Fruit fly (Drosophila melanogaster) whole organism, pupa: Measurements from ENCODE around the gene Amacr.

Source experiments
- CG10348 ChIP-seq: fragments of 200-800 bp; sonication (Bioruptor generic); IDR thresholded peaks from 2 replicates; pipeline ENCODE4 v1.3.6; 2022; ENCODE audit warnings: missing biosample characterization, missing genetic modification characterization
- CG12605 ChIP-seq: fragments of 200-800 bp; sonication (Bioruptor generic); IDR thresholded peaks from 2 replicates; pipeline ENCODE4 v1.3.6; 2022; ENCODE audit warnings: missing biosample characterization, missing genetic modification characterization
- CG13204 ChIP-seq: fragments of 200-800 bp; sonication (Bioruptor generic); optimal IDR thresholded peaks from 2 replicates; lab custom pipeline; 2018; ENCODE audit warnings: missing biosample characterization, mild to moderate bottlenecking, missing genetic modification characterization, moderate library complexity
- CG14655 ChIP-seq: fragments of 200-800 bp; sonication (Bioruptor generic); optimal IDR thresholded peaks from 3 replicates; lab custom pipeline; 2017; ENCODE audit warnings: mild to moderate bottlenecking, missing biosample characterization, missing genetic modification reagents, missing genetic modification characterization
- CG15710 ChIP-seq: fragments of 200-800 bp; sonication (Bioruptor generic); optimal IDR thresholded peaks from 2 replicates; lab custom pipeline; 2018; ENCODE audit warnings: missing biosample characterization, mild to moderate bottlenecking, missing genetic modification characterization, moderate library complexity
- CG17806 ChIP-seq: fragments of 200-800 bp; sonication (Bioruptor generic); optimal IDR thresholded peaks from 2 replicates; lab custom pipeline; 2018; ENCODE audit warnings: missing biosample characterization, mild to moderate bottlenecking, missing genetic modification characterization, moderate library complexity
- CG32121 ChIP-seq: fragments of 200-800 bp; sonication (Bioruptor generic); IDR thresholded peaks from 2 replicates; pipeline ENCODE4 v1.3.6; 2022; ENCODE audit warnings: missing biosample characterization, missing genetic modification characterization
- CG34367 ChIP-seq: fragments of 200-800 bp; sonication (Bioruptor generic); optimal IDR thresholded peaks from 2 replicates; lab custom pipeline; 2018; ENCODE audit warnings: missing biosample characterization, mild to moderate bottlenecking, missing genetic modification characterization
- CG4496 ChIP-seq: fragments of 200-800 bp; sonication (Bioruptor generic); IDR thresholded peaks from 3 replicates; pipeline ENCODE4 v1.3.6; 2022; ENCODE audit warnings: missing biosample characterization, missing genetic modification characterization
- CG8159 ChIP-seq: fragments of 200-800 bp; sonication (Bioruptor generic); optimal IDR thresholded peaks from 3 replicates; lab custom pipeline; 2018; ENCODE audit warnings: missing biosample characterization, mild to moderate bottlenecking, missing genetic modification characterization, moderate library complexity
- CG8301 ChIP-seq: fragments of 200-800 bp; sonication (Bioruptor generic); optimal IDR thresholded peaks from 2 replicates; lab custom pipeline; 2018; ENCODE audit warnings: missing biosample characterization, mild to moderate bottlenecking, missing genetic modification characterization
- CG9948 ChIP-seq: fragments of 200-800 bp; sonication (Bioruptor generic); optimal IDR thresholded peaks from 2 replicates; lab custom pipeline; 2018; ENCODE audit warnings: missing biosample characterization, mild to moderate bottlenecking, missing genetic modification characterization, moderate library complexity
- D1 ChIP-seq: fragments of 200-800 bp; sonication (Bioruptor generic); optimal IDR thresholded peaks from 2 replicates; lab custom pipeline; 2018; ENCODE audit warnings: missing biosample characterization, mild to moderate bottlenecking, missing genetic modification characterization, moderate library complexity
- EcR ChIP-seq: fragments of 200-800 bp; sonication (Bioruptor generic); optimal IDR thresholded peaks from 3 replicates; lab custom pipeline; 2019; ENCODE audit warnings: missing biosample characterization, missing genetic modification characterization, mild to moderate bottlenecking, moderate library complexity, missing genetic modification reagents
- Ets98B ChIP-seq: fragments of 200-800 bp; sonication (Bioruptor generic); IDR thresholded peaks from 2 replicates; pipeline ENCODE4 v1.3.6; 2022; ENCODE audit warnings: missing biosample characterization, missing genetic modification characterization
- Pif1A ChIP-seq: fragments of 200-800 bp; sonication (Bioruptor generic); optimal IDR thresholded peaks from 3 replicates; lab custom pipeline; 2016; ENCODE audit warnings: missing biosample characterization, missing genetic modification characterization
- Pif1B ChIP-seq: fragments of 200-800 bp; sonication (Bioruptor generic); optimal IDR thresholded peaks from 3 replicates; lab custom pipeline; 2016; ENCODE audit warnings: missing biosample characterization, missing genetic modification characterization
- Snoo ChIP-seq: fragments of 200-800 bp; sonication (Bioruptor generic); optimal IDR thresholded peaks from 3 replicates; lab custom pipeline; 2017; ENCODE audit warnings: missing biosample characterization, mild to moderate bottlenecking, missing genetic modification characterization, inconsistent platforms
- fd96Ca ChIP-seq: fragments of 200-800 bp; sonication (Bioruptor generic); IDR thresholded peaks from 3 replicates; pipeline ENCODE4 v1.3.6; 2022; ENCODE audit warnings: missing biosample characterization, missing genetic modification characterization
- gl ChIP-seq: fragments of 200-800 bp; sonication (Bioruptor generic); optimal IDR thresholded peaks from 2 replicates; lab custom pipeline; 2018; ENCODE audit warnings: missing biosample characterization, mild to moderate bottlenecking, missing genetic modification characterization
- rn ChIP-seq: fragments of 200-800 bp; sonication (Bioruptor generic); IDR thresholded peaks from 2 replicates; pipeline ENCODE4 v1.3.6; 2022; ENCODE audit warnings: missing biosample characterization, missing genetic modification characterization

The Amacr gene

dm6 chr2L:20720011-20720410 is 32.1 kb downstream of the Amacr start:
- no peak for TF ChIP-seq fd96Ca (GFP tag; lab: Robert Waterston, UW)
- TF ChIP-seq CG8159 (tag; lab: Kevin White, UChicago) = no peak
- no peak for TF ChIP-seq CG32121 (GFP tag; lab: Robert Waterston, UW)
- no peak for TF ChIP-seq Ets98B
- TF ChIP-seq CG13204 (GFP tag; lab: Kevin White, UChicago) = no peak
- no peak for TF ChIP-seq rn (GFP tag; lab: Robert Waterston, UW)
- no peak for TF ChIP-seq Snoo (tag; lab: Kevin White, UChicago)

- TF ChIP-seq EcR (GFP tag; lab: Kevin White, UChicago) (no peak), Pif1A (GFP tag; lab: Kevin White, UChicago) (no peak), CG10348 (no peak), gl (tag; lab: Kevin White, UChicago) (no peak), CG15710 (no peak), rn (GFP tag; lab: Robert Waterston, UW) (no peak), CG4496 (no peak), D1 (no peak), CG12605 (no peak), CG14655 (GFP tag; lab: Kevin White, UChicago) (peak; percentile 33), CG34367 (tag; lab: Kevin White, UChicago) (no peak), fd96Ca (GFP tag; lab: Robert Waterston, UW) (no peak), CG13204 (GFP tag; lab: Kevin White, UChicago) (no peak), Ets98B (no peak), CG17806 (tag; lab: Kevin White, UChicago) (no peak), CG8159 (tag; lab: Kevin White, UChicago) (peak; percentile 26), Snoo (tag; lab: Kevin White, UChicago) (no peak), Pif1B (GFP tag; lab: Kevin White, UChicago) (no peak), CG9948 (tag; lab: Kevin White, UChicago) (no peak), CG32121 (GFP tag; lab: Robert Waterston, UW) (0 out of 2 replicates have a peak, but pooled peaks have one; percentile 24), CG8301 (tag; lab: Kevin White, UChicago) (peak; percentile 52)
Observed at dm6 chr2L:20716712-20717111, 35.4 kb downstream of the Amacr start.

DNA sequence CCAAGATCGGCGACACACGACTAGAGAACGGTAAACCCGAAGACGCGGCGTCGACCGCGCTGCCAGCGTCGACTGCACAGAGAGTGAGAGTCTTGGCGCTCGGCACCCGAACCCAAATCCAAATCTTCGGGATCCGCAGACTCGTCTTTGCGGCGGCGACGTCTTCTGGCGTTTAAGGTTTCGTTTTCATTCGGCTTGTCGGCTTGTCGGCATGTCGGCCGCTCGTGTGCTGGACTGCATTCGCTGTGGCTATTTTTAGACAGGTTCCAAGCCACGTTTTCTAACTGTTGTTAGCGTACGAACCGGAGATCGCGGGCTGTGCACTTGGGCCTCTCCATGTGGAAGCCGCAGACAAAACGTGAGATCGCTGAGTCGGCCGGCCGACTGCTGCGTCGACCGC is 36.1 kb downstream of the Amacr start:
- TF ChIP-seq CG14655 (GFP tag; lab: Kevin White, UChicago) (peak; percentile 75), CG13204 (GFP tag; lab: Kevin White, UChicago) (peak; percentile 79), CG8159 (tag; lab: Kevin White, UChicago) (peak; percentile 12), CG17806 (tag; lab: Kevin White, UChicago) (peak; percentile 26), Snoo (tag; lab: Kevin White, UChicago) (peak; percentile 86), Ets98B (peak; percentile 53; the same call in 1 of the 2 replicates), D1 (no peak), Pif1A (GFP tag; lab: Kevin White, UChicago) (peak; percentile 67), CG8301 (tag; lab: Kevin White, UChicago) (peak; percentile 63), CG4496 (peak; percentile 83), EcR (GFP tag; lab: Kevin White, UChicago) (peak; percentile 59), rn (GFP tag; lab: Robert Waterston, UW) (no peak), gl (tag; lab: Kevin White, UChicago) (no peak), CG10348 (no peak), CG34367 (tag; lab: Kevin White, UChicago) (no peak), CG9948 (tag; lab: Kevin White, UChicago) (peak; percentile 1), CG32121 (GFP tag; lab: Robert Waterston, UW) (peak; percentile 56), fd96Ca (GFP tag; lab: Robert Waterston, UW) (peak; percentile 46; the same call in 1 of the 3 replicates), CG15710 (no peak), CG12605 (no peak), Pif1B (GFP tag; lab: Kevin White, UChicago) (peak; percentile 60)

- TF ChIP-seq EcR (GFP tag; lab: Kevin White, UChicago) (peak; percentile 55), fd96Ca (GFP tag; lab: Robert Waterston, UW) (peak; percentile 46; the same call in 1 of the 3 replicates), Snoo (tag; lab: Kevin White, UChicago) (peak; percentile 16), gl (tag; lab: Kevin White, UChicago) (no peak), CG17806 (tag; lab: Kevin White, UChicago) (no peak), CG4496 (peak; percentile 79), CG10348 (no peak), CG32121 (GFP tag; lab: Robert Waterston, UW) (peak; percentile 59; the same call in 1 of the 2 replicates), CG12605 (peak; percentile 61), CG13204 (GFP tag; lab: Kevin White, UChicago) (peak; percentile 67), CG8159 (tag; lab: Kevin White, UChicago) (no peak), Ets98B (peak; percentile 72; the same call in 1 of the 2 replicates), CG34367 (tag; lab: Kevin White, UChicago) (no peak)
Observed at dm6 chr2L:20714468-20715404, 37.4 kb downstream of the Amacr start, which contains the start of gene Hr38. TSS of gene Hr38 (minus strand) at chr2L:20714588.

DNA sequence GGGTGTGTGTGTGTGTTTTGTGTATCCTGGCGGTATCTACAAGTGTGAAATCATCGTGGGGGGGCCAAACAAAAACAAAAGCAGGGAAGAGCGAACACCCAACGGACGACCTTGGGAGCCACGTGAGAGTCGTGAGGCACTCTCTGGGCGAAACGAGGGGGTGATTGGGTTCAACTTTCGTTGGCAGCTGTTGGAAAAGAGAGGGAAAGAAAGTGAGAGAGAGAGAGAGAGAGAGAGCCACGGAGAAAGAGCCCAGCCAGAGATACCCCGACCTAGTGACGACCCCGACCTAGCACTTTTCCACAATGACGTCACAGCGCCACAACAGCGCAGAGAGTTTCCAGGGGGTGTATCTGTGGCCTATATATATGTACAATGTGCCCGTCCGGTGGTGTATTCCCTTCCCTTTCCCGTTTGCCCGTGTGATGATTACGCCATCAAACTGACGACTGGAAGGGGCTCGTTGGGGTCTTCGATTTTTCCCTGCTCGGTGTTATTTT is 46.2 kb downstream of the Amacr start:
- TF ChIP-seq CG14655 (GFP tag; lab: Kevin White, UChicago) (no peak), CG13204 (GFP tag; lab: Kevin White, UChicago) (peak; percentile 5)
- TF ChIP-seq, all 21 proteins: peak for 1
